Worm (Caenorhabditis elegans): ENCODE data around the gene yars-2.

DNA sequence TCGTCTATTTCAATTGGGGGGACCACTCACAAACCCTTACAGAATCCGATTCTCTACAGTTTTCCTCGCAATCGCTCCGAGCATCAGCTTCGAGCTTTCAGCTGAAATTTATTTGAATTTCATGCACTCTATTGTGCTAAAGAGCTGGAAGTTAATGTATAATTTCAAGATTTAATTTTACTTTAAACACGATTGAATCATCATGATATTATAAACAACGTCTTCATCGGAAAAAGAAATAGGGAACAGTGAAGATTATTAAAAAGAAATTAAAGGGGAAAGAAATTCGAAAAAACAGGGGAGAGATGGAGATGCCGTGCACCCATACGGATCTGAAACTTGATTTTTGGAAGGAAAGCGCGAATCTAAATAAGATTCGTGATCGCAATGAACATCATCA lies 31.7 kb upstream of the yars-2 start, which contains the start of gene hoe-1:
- no peak for TF ChIP-seq him-1 (tag; optimal IDR thresholded peaks at IDR 0.05)
- TF ChIP-seq W03F9.2 (tag; optimal IDR thresholded peaks at IDR 0.05), result no peak
